Fruit fly (Drosophila melanogaster): ENCODE data around the gene Mrp4.

DNA sequence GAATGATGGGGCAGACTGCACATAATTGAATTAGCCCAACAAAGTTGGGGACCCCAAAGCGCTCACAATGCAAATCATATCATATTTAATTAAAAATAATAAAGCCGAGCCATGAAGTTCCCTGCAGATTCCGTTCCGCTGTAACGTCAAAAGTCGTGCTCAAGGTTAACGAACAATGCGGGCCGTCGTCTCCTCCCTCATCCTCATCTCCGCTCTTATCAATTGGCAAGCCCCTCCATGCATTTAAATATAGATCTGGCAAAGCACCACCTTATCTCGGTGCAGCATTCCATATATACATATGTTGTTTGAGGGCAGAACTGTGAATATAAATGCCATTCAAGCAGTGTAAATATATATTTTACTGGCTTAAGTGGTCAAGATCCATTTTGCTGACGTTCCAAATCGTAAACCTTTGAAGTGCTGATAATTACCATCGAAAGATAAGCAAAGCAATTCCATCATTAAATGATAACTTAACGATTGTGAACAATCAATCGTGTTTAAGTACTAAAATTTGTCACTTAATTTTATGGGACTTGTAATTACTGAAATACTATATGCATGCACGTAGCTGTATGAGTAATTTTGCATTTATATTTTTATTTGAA lies 4.2 kb upstream of the Mrp4 start:
- TF ChIP-seq psq (optimal IDR thresholded peaks at IDR 0.05) (no peak), pan (optimal IDR thresholded peaks at IDR 0.05) (no peak)
